Fruit fly (Drosophila melanogaster): Measurements from ENCODE around the gene CG12541.

The CG12541 gene

dm6 chrX:7086539-7086938 is 20.7 kb upstream of the CG12541 start:
- TF ChIP-seq ATbp (GFP tag; optimal IDR thresholded peaks at IDR 0.05) (no peak), eyg (GFP tag; optimal IDR thresholded peaks at IDR 0.05) (no peak), B-H2 (GFP tag; optimal IDR thresholded peaks at IDR 0.05) (no peak), CG7786 (GFP tag; optimal IDR thresholded peaks at IDR 0.05) (peak; percentile 13), Fer1 (GFP tag; optimal IDR thresholded peaks at IDR 0.05) (no peak), chm (GFP tag; IDR thresholded peaks at IDR 0.05) (no peak), bab2 (GFP tag; optimal IDR thresholded peaks at IDR 0.05) (no peak), CG43689 (GFP tag; IDR thresholded peaks at IDR 0.05) (no peak), gce (GFP tag; IDR thresholded peaks at IDR 0.05) (no peak), hkb (optimal IDR thresholded peaks at IDR 0.05) (no peak), hkb (GFP tag; IDR thresholded peaks at IDR 0.05) (peak; percentile 29; the same call in 1 of the 2 replicates), Taf1 (GFP tag; IDR thresholded peaks at IDR 0.05) (no peak), CG31441 (GFP tag; IDR thresholded peaks at IDR 0.05) (no peak), Trl (optimal IDR thresholded peaks at IDR 0.05) (no peak), Trl (GFP tag; optimal IDR thresholded peaks at IDR 0.05) (no peak), CG2120 (GFP tag; optimal IDR thresholded peaks at IDR 0.05) (peak; percentile 3), CG2875 (GFP tag; optimal IDR thresholded peaks at IDR 0.05) (no peak), H15 (GFP tag; IDR thresholded peaks at IDR 0.05) (no peak), Stat92E (GFP tag; optimal IDR thresholded peaks at IDR 0.05) (no peak), CG10979 (tag; optimal IDR thresholded peaks at IDR 0.05) (no peak), CG1602 (GFP tag; optimal IDR thresholded peaks at IDR 0.05) (peak; percentile 15), Hand (GFP tag; optimal IDR thresholded peaks at IDR 0.05) (no peak), CG9876 (GFP tag; optimal IDR thresholded peaks at IDR 0.05) (no peak), Hmx (GFP tag; optimal IDR thresholded peaks at IDR 0.05) (no peak), Sox102F (GFP tag; optimal IDR thresholded peaks at IDR 0.05) (peak; percentile 40), CG14050 (GFP tag; IDR thresholded peaks at IDR 0.05) (no peak), CG11093 (GFP tag; IDR thresholded peaks at IDR 0.05) (no peak), CG6813 (GFP tag; optimal IDR thresholded peaks at IDR 0.05) (no peak), CG7556 (GFP tag; optimal IDR thresholded peaks at IDR 0.05) (no peak), mam (GFP tag; optimal IDR thresholded peaks at IDR 0.05) (peak; percentile 22), az2 (GFP tag; optimal IDR thresholded peaks at IDR 0.05) (no peak), CG13424 (tag; optimal IDR thresholded peaks at IDR 0.05) (no peak), chn (GFP tag; optimal IDR thresholded peaks at IDR 0.05) (no peak), CG12942 (GFP tag; optimal IDR thresholded peaks at IDR 0.05) (no peak), CG9817 (tag; optimal IDR thresholded peaks at IDR 0.05) (no peak), CG2129 (GFP tag; IDR thresholded peaks at IDR 0.05; ENCODE audit: partially characterized antibody) (no peak), CG1233 (GFP tag; optimal IDR thresholded peaks at IDR 0.05) (no peak), Ssrp (tag; optimal IDR thresholded peaks at IDR 0.05) (no peak), CG3163 (GFP tag; optimal IDR thresholded peaks at IDR 0.05) (no peak), CG9215 (GFP tag; IDR thresholded peaks at IDR 0.05) (no peak), CG12299 (tag; optimal IDR thresholded peaks at IDR 0.05) (no peak), ato (GFP tag; IDR thresholded peaks at IDR 0.05; ENCODE audit: partially characterized antibody) (no peak), CG12391 (tag; optimal IDR thresholded peaks at IDR 0.05) (peak; percentile 5), CG14667 (GFP tag; IDR thresholded peaks at IDR 0.05) (no peak), row (GFP tag; IDR thresholded peaks at IDR 0.05) (peak; percentile 55; the same call in 2 of the 3 replicates), CG17186 (GFP tag; optimal IDR thresholded peaks at IDR 0.05) (no peak), CG17385 (GFP tag; optimal IDR thresholded peaks at IDR 0.05) (peak; percentile 19), fd3F (GFP tag; optimal IDR thresholded peaks at IDR 0.05) (no peak), Elba2 (GFP tag; optimal IDR thresholded peaks at IDR 0.05) (no peak), HHEX (GFP tag; optimal IDR thresholded peaks at IDR 0.05) (no peak), CG9932 (GFP tag; IDR thresholded peaks at IDR 0.05) (no peak), Ptx1 (GFP tag; IDR thresholded peaks at IDR 0.05) (no peak), chif (GFP tag; optimal IDR thresholded peaks at IDR 0.05) (peak; percentile 12 to 16)

All from whole organism, embryonic.